Worm (Caenorhabditis elegans) whole organism, L1 larva: Measurements from ENCODE around the gene eat-3.

Experiments
- egl-27 ChIP-seq, 2 experiments: fragments of 150-350 bp in 1 of 2; sonication (generic microtip); optimal IDR thresholded peaks; 3 replicates each; lab custom pipeline; 2017 to 2018; ENCODE audit warnings: missing biosample characterization in 2 of 2, missing genetic modification characterization in 2 of 2, missing genetic modification reagents in 2 of 2
- lsy-2 ChIP-seq, 2 experiments: fragments of 150-350 bp; optimal IDR thresholded peaks; 2 replicates each; lab custom pipeline; 2014; ENCODE audit warnings: missing biosample characterization in 2 of 2, missing genetic modification characterization in 2 of 2
- nhr-71 ChIP-seq: sonication (generic microtip); optimal IDR thresholded peaks from 2 replicates; lab custom pipeline; 2016; ENCODE audit warnings: mild to moderate bottlenecking, missing genetic modification characterization, moderate library complexity, missing compliant biosample characterization

DNA sequence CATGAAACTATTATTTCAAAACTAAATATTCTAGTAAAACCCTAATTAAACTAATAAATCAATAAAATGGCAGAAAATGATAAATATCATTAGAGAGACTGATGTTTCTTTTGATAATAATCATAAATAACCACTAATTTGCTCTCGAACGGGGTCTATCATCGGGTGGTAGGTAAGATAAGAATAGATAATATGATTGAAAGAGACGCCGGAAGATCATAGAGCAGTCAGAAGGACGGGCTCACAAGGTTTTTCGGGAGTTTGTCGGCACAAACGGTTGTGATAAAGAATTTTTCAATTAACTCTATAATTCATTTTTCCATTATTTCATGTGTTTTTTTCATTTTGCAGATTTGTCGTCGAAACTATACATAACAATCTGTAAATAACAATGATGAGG lies 23.6 kb upstream of the eat-3 start:
- TF ChIP-seq egl-27 (tag; optimal IDR thresholded peaks at IDR 0.05; lab: Kevin White, UChicago) (no peak), lsy-2 (tag; optimal IDR thresholded peaks at IDR 0.05; lab: Kevin White, UChicago) (no peak), nhr-71 (no peak)
